Worm (Caenorhabditis elegans) whole organism, L1 larva: ENCODE measurements around the gene T02D1.9.

ENCODE experiments used
- C16A3.4 ChIP-seq: fragments of 150-350 bp; optimal IDR thresholded peaks from 2 replicates; lab custom pipeline; 2014; ENCODE audit warnings: missing biosample characterization, missing genetic modification characterization
- egl-27 ChIP-seq, 2 experiments: fragments of 150-350 bp in 1 of 2; sonication (generic microtip); optimal IDR thresholded peaks; 3 replicates each; lab custom pipeline; 2017 to 2018; ENCODE audit warnings: missing biosample characterization in 2 of 2, missing genetic modification characterization in 2 of 2, missing genetic modification reagents in 2 of 2
- elt-2 ChIP-seq: sonication (generic microtip); optimal IDR thresholded peaks from 2 replicates; lab custom pipeline; 2016; ENCODE audit warnings: missing genetic modification characterization, mild to moderate bottlenecking, inconsistent platforms, missing compliant biosample characterization, missing genetic modification reagents
- elt-3 ChIP-seq, 6 experiments: fragments of 150-350 bp in 1 of 6; sonication (generic microtip); optimal IDR thresholded peaks; 2 replicates each; lab custom pipeline; 2017 to 2018; ENCODE audit warnings: missing biosample characterization in 6 of 6, missing genetic modification characterization in 6 of 6, inconsistent platforms in 1 of 6
- ets-5 ChIP-seq: fragments of 200-800 bp; sonication (Bioruptor generic); IDR thresholded peaks from 2 replicates; pipeline ENCODE4 v1.3.6; 2022; ENCODE audit warnings: missing genetic modification characterization, missing compliant biosample characterization
- nhr-77 ChIP-seq: fragments of 150-350 bp; optimal IDR thresholded peaks from 2 replicates; lab custom pipeline; 2014; ENCODE audit warnings: missing biosample characterization, missing genetic modification characterization
- pqm-1 ChIP-seq: sonication (generic microtip); optimal IDR thresholded peaks from 3 replicates; lab custom pipeline; 2017; ENCODE audit warnings: missing biosample characterization, missing genetic modification characterization
- rnt-1 ChIP-seq: sonication (generic microtip); optimal IDR thresholded peaks from 2 replicates; lab custom pipeline; 2016; ENCODE audit warnings: mild to moderate bottlenecking, missing genetic modification characterization, moderate library complexity, missing compliant biosample characterization
- unc-86 ChIP-seq: sonication (generic microtip); optimal IDR thresholded peaks from 2 replicates; lab custom pipeline; 2016; ENCODE audit warnings: missing genetic modification characterization, missing compliant biosample characterization

DNA sequence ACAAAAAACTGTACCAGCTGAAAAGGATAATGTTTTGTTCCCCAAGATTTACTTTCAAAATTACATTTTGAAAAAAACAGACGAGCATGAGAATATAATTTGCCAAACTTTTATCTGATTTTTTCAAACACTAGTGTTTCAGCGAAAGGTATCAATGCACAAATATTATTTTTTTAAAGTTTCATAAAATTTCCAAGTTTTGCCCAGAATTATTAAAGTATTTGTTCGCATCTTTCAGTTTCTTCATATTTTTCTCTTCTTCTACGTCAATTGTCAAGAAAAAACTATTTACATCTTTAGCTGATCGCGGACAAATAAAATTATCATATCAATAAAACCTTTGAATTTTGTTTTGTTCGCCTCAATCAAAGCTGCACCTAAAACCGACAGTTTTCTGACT lies 29.6 kb upstream of the T02D1.9 start, which contains the start of gene C06A12.8:
- TF ChIP-seq ets-5 (GFP tag; lab: Robert Waterston, UW) = no peak
- no peak for TF ChIP-seq elt-2 (tag; lab: Kevin White, UChicago)
- no peak for TF ChIP-seq pqm-1 (tag; lab: Kevin White, UChicago)
- TF ChIP-seq nhr-77 (tag; lab: Kevin White, UChicago) = no peak
- TF ChIP-seq elt-3 (tag; optimal IDR thresholded peaks at IDR 0.05; lab: Kevin White, UChicago) = no peak
- TF ChIP-seq unc-86 (tag; lab: Kevin White, UChicago) = no peak
- no peak for TF ChIP-seq C16A3.4 (tag; lab: Kevin White, UChicago)
- no peak for TF ChIP-seq egl-27 (tag; optimal IDR thresholded peaks at IDR 0.05; lab: Kevin White, UChicago)
- TF ChIP-seq rnt-1 = no peak
